Worm (Caenorhabditis elegans) whole organism, young adult: ENCODE data around the gene F35F10.7.

Experiments
- B0336.3 ChIP-seq: fragments of 200-800 bp; sonication (Bioruptor generic); IDR thresholded peaks from 2 replicates; pipeline ENCODE4 v1.3.6; 2022; ENCODE audit warnings: missing genetic modification characterization, missing compliant biosample characterization
- C17E4.6 ChIP-seq: fragments of 200-800 bp; sonication (Bioruptor generic); IDR thresholded peaks from 2 replicates; pipeline ENCODE4 v1.3.6; 2022; ENCODE audit warnings: missing genetic modification reagents, missing genetic modification characterization, missing compliant biosample characterization
- F22D6.2 ChIP-seq: sonication (generic microtip); optimal IDR thresholded peaks from 2 replicates; lab custom pipeline; 2016; ENCODE audit warnings: mild to moderate bottlenecking, missing genetic modification characterization, missing compliant biosample characterization
- F39B2.1 ChIP-seq: fragments of 200-800 bp; sonication (Bioruptor generic); IDR thresholded peaks from 2 replicates; pipeline ENCODE4 v1.3.6; 2022; ENCODE audit warnings: missing genetic modification reagents, missing genetic modification characterization, missing compliant biosample characterization
- F52B5.7 ChIP-seq: sonication (generic microtip); optimal IDR thresholded peaks from 2 replicates; lab custom pipeline; 2016; ENCODE audit warnings: mild to moderate bottlenecking, missing genetic modification characterization, missing compliant biosample characterization
- F55B11.4 ChIP-seq: sonication (generic microtip); optimal IDR thresholded peaks from 2 replicates; lab custom pipeline; 2016; ENCODE audit warnings: missing compliant biosample characterization, missing genetic modification characterization, borderline replicate concordance; ENCODE audit not compliant: insufficient read depth
- Y53F4B.3 ChIP-seq: fragments of 200-800 bp; sonication (Bioruptor generic); IDR thresholded peaks from 2 replicates; pipeline ENCODE4 v1.3.6; 2022; ENCODE audit warnings: missing genetic modification reagents, missing genetic modification characterization, missing compliant biosample characterization
- Y53G8AR.9 ChIP-seq: fragments of 200-800 bp; sonication (Bioruptor generic); conservative IDR thresholded peaks from 2 replicates; pipeline ENCODE4 v1.3.6; 2022; ENCODE audit warnings: missing genetic modification reagents, missing genetic modification characterization, missing compliant biosample characterization
- Y67H2A.10 ChIP-seq: fragments of 200-800 bp; sonication (Bioruptor generic); conservative IDR thresholded peaks from 2 replicates; pipeline ENCODE4 v1.3.6; 2022; ENCODE audit warnings: missing genetic modification reagents, missing genetic modification characterization, missing compliant biosample characterization
- ZK185.1 ChIP-seq: sonication (generic microtip); optimal IDR thresholded peaks from 2 replicates; lab custom pipeline; 2016; ENCODE audit warnings: mild to moderate bottlenecking, missing genetic modification characterization, missing compliant biosample characterization; ENCODE audit not compliant: poor library complexity, severe bottlenecking
- ama-1 ChIP-seq, 3 experiments: fragments of 150-350 bp in 1 of 3; sonication (generic microtip) in 2 of 3; optimal IDR thresholded peaks; 2 replicates each; lab custom pipeline; 2014 to 2018; ENCODE audit warnings: missing biosample characterization in 2 of 3, missing genetic modification characterization in 2 of 3, missing genetic modification reagents in 2 of 3
- bed-1 ChIP-seq: fragments of 200-800 bp; sonication (Bioruptor generic); IDR thresholded peaks from 2 replicates; pipeline ENCODE4 v1.3.6; 2022; ENCODE audit warnings: missing genetic modification reagents, missing genetic modification characterization, missing compliant biosample characterization
- bed-2 ChIP-seq: fragments of 200-800 bp; sonication (Bioruptor generic); IDR thresholded peaks from 2 replicates; pipeline ENCODE4 v1.3.6; 2022; ENCODE audit warnings: missing genetic modification reagents, missing genetic modification characterization, missing compliant biosample characterization
- ccch-3 ChIP-seq: fragments of 200-800 bp; sonication (Bioruptor generic); optimal IDR thresholded peaks from 2 replicates; lab custom pipeline; 2018; ENCODE audit warnings: mild to moderate bottlenecking, missing genetic modification characterization, missing compliant biosample characterization
- ceh-100 ChIP-seq: fragments of 200-800 bp; sonication (Bioruptor generic); IDR thresholded peaks from 2 replicates; pipeline ENCODE4 v1.3.6; 2022; ENCODE audit warnings: missing genetic modification reagents, missing genetic modification characterization, missing compliant biosample characterization
- ceh-91 ChIP-seq: fragments of 200-800 bp; sonication (Bioruptor generic); IDR thresholded peaks from 2 replicates; pipeline ENCODE4 v1.3.6; 2022; ENCODE audit warnings: missing genetic modification reagents, missing genetic modification characterization, missing compliant biosample characterization
- chd-7 ChIP-seq: sonication (generic microtip); optimal IDR thresholded peaks from 2 replicates; lab custom pipeline; 2016; ENCODE audit warnings: mild to moderate bottlenecking, missing genetic modification characterization, moderate library complexity, missing compliant biosample characterization
- die-1 ChIP-seq: sonication (generic microtip); optimal IDR thresholded peaks from 2 replicates; lab custom pipeline; 2016; ENCODE audit warnings: missing genotype, mild to moderate bottlenecking, missing genetic modification characterization, missing compliant biosample characterization
- dox-1 ChIP-seq: fragments of 200-800 bp; sonication (Bioruptor generic); IDR thresholded peaks from 2 replicates; pipeline ENCODE4 v1.3.6; 2022; ENCODE audit warnings: missing genetic modification reagents, missing genetic modification characterization, missing compliant biosample characterization
- efl-1 ChIP-seq: fragments of 150-350 bp; optimal IDR thresholded peaks from 2 replicates; lab custom pipeline; 2014; ENCODE audit warnings: missing biosample characterization, missing genetic modification reagents, missing genetic modification characterization
- egl-18 ChIP-seq: fragments of 200-800 bp; sonication (Bioruptor generic); IDR thresholded peaks from 2 replicates; pipeline ENCODE4 v1.3.6; 2022; ENCODE audit warnings: missing genetic modification reagents, missing genetic modification characterization, missing compliant biosample characterization
- ets-4 ChIP-seq: fragments of 200-800 bp; sonication (Bioruptor generic); optimal IDR thresholded peaks from 2 replicates; lab custom pipeline; 2018; ENCODE audit warnings: mild to moderate bottlenecking, missing genetic modification characterization, missing compliant biosample characterization
- hlh-26 ChIP-seq: fragments of 200-800 bp; sonication (Bioruptor generic); conservative IDR thresholded peaks from 2 replicates; pipeline ENCODE4 v1.3.6; 2022; ENCODE audit warnings: missing genetic modification reagents, missing genetic modification characterization, missing compliant biosample characterization
- hmg-1.2 ChIP-seq: fragments of 200-800 bp; sonication (Bioruptor generic); IDR thresholded peaks from 2 replicates; pipeline ENCODE4 v1.3.6; 2022; ENCODE audit warnings: missing genetic modification reagents, missing genetic modification characterization, missing compliant biosample characterization
- hsf-1 ChIP-seq: fragments of 200-800 bp; sonication (Bioruptor generic); IDR thresholded peaks from 2 replicates; pipeline ENCODE4 v1.3.6; 2022; ENCODE audit warnings: missing genetic modification reagents, missing genetic modification characterization, missing compliant biosample characterization
- lag-1 ChIP-seq: fragments of 200-800 bp; sonication (Bioruptor generic); IDR thresholded peaks from 2 replicates; pipeline ENCODE4 v1.3.6; 2022; ENCODE audit warnings: missing genetic modification reagents, missing genetic modification characterization, missing compliant biosample characterization
- mcd-1 ChIP-seq: fragments of 200-800 bp; sonication (Bioruptor generic); IDR thresholded peaks from 2 replicates; pipeline ENCODE4 v1.3.6; 2022; ENCODE audit warnings: missing genetic modification reagents, missing genetic modification characterization, missing compliant biosample characterization
- mel-28 ChIP-seq: sonication (generic microtip); optimal IDR thresholded peaks from 2 replicates; lab custom pipeline; 2016; ENCODE audit warnings: borderline replicate concordance, mild to moderate bottlenecking, missing genetic modification characterization, missing compliant biosample characterization
- mxl-1 ChIP-seq: sonication (generic microtip); optimal IDR thresholded peaks from 2 replicates; lab custom pipeline; 2016; ENCODE audit warnings: missing genetic modification characterization, missing compliant biosample characterization
- nfya-1 ChIP-seq: sonication (generic microtip); optimal IDR thresholded peaks from 2 replicates; lab custom pipeline; 2017; ENCODE audit warnings: antibody characterized with exemption, missing compliant biosample characterization, missing genetic modification characterization, borderline replicate concordance; ENCODE audit not compliant: insufficient read depth
- nhr-120 ChIP-seq: fragments of 200-800 bp; sonication (Bioruptor generic); IDR thresholded peaks from 2 replicates; pipeline ENCODE4 v1.3.6; 2022; ENCODE audit warnings: missing genetic modification characterization, missing compliant biosample characterization
- nhr-179 ChIP-seq: sonication (generic microtip); optimal IDR thresholded peaks from 2 replicates; lab custom pipeline; 2016; ENCODE audit warnings: mild to moderate bottlenecking, missing genetic modification characterization, missing compliant biosample characterization
- nhr-90 ChIP-seq: sonication (generic microtip); optimal IDR thresholded peaks from 2 replicates; lab custom pipeline; 2016; ENCODE audit warnings: missing genotype, mild to moderate bottlenecking, missing genetic modification characterization, missing compliant biosample characterization
- rcor-1 ChIP-seq: fragments of 200-800 bp; sonication (Bioruptor generic); IDR thresholded peaks from 2 replicates; pipeline ENCODE4 v1.3.6; 2022; ENCODE audit warnings: missing genetic modification reagents, missing genetic modification characterization, missing compliant biosample characterization
- rec-8 ChIP-seq, 2 experiments: sonication (generic microtip); optimal IDR thresholded peaks; 2 replicates each; lab custom pipeline; 2016; ENCODE audit warnings: mild to moderate bottlenecking in 2 of 2, missing genetic modification characterization in 2 of 2, missing genetic modification reagents in 2 of 2, missing genotype in 2 of 2, missing biosample characterization in 1 of 2, missing compliant biosample characterization in 1 of 2, moderate library complexity in 1 of 2
- snpc-1.1 ChIP-seq: sonication (generic microtip); optimal IDR thresholded peaks from 2 replicates; lab custom pipeline; 2017; ENCODE audit warnings: missing genetic modification characterization, mild to moderate bottlenecking, missing compliant biosample characterization, antibody characterized with exemption, moderate library complexity, missing genotype, missing genetic modification reagents; ENCODE audit not compliant: insufficient read depth
- tbp1 ChIP-seq: fragments of 200-800 bp; sonication (Bioruptor generic); optimal IDR thresholded peaks from 2 replicates; lab custom pipeline; 2018; ENCODE audit warnings: mild to moderate bottlenecking, missing genetic modification characterization, missing compliant biosample characterization
- unc-130 ChIP-seq: sonication (generic microtip); optimal IDR thresholded peaks from 2 replicates; lab custom pipeline; 2016; ENCODE audit warnings: missing genetic modification reagents, missing genetic modification characterization, missing compliant biosample characterization
- xnd-1 ChIP-seq: sonication (generic microtip); optimal IDR thresholded peaks from 2 replicates; lab custom pipeline; 2016; ENCODE audit warnings: missing genotype, missing genetic modification reagents, missing genetic modification characterization, missing compliant biosample characterization
- zfh-2 ChIP-seq: fragments of 200-800 bp; sonication (Bioruptor generic); conservative IDR thresholded peaks from 2 replicates; pipeline ENCODE4 v1.3.6; 2022; ENCODE audit warnings: missing genetic modification reagents, missing genetic modification characterization, missing compliant biosample characterization
- ztf-28 ChIP-seq: fragments of 200-800 bp; sonication (Bioruptor generic); IDR thresholded peaks from 2 replicates; pipeline ENCODE4 v1.3.6; 2022; ENCODE audit warnings: missing genetic modification reagents, missing genetic modification characterization, missing compliant biosample characterization
- ztf-6 ChIP-seq: fragments of 200-800 bp; sonication (Bioruptor generic); IDR thresholded peaks from 2 replicates; pipeline ENCODE4 v1.3.6; 2022; ENCODE audit warnings: missing genetic modification reagents, missing genetic modification characterization, missing compliant biosample characterization

The F35F10.7 gene

ce11 chrV:3269407-3269806 lies 17.8 kb downstream of the F35F10.7 start, which contains the start of gene T28A11.19:
Gene T28A11.19 (minus strand): TSS chrV:3269514.
- TF ChIP-seq tbp1 (GFP tag; lab: Kevin White, UChicago) (no peak), egl-18 (GFP tag; lab: Robert Waterston, UW) (no peak), Y53F4B.3 (GFP tag; lab: Robert Waterston, UW) (no peak), ZK185.1 (tag; lab: Kevin White, UChicago) (no peak), mcd-1 (GFP tag; lab: Robert Waterston, UW) (no peak), die-1 (tag; lab: Kevin White, UChicago) (no peak), bed-2 (no peak), ets-4 (GFP tag; lab: Kevin White, UChicago) (no peak), dox-1 (GFP tag; lab: Robert Waterston, UW) (no peak), ztf-28 (GFP tag; lab: Robert Waterston, UW) (no peak), F52B5.7 (tag; lab: Kevin White, UChicago) (no peak), ceh-100 (GFP tag; lab: Robert Waterston, UW) (no peak), F22D6.2 (tag; lab: Kevin White, UChicago) (no peak), efl-1 (GFP tag; lab: Kevin White, UChicago) (no peak), mxl-1 (tag; lab: Kevin White, UChicago) (no peak), ama-1 (optimal IDR thresholded peaks at IDR 0.05; lab: Kevin White, UChicago) (no peak), ama-1 (GFP tag; optimal IDR thresholded peaks at IDR 0.05; lab: Kevin White, UChicago) (no peak)

- no peak for TF ChIP-seq nfya-1 (tag; lab: Kevin White, UChicago)
- TF ChIP-seq lag-1 (GFP tag; lab: Robert Waterston, UW) = no peak
- TF ChIP-seq chd-7 (tag; lab: Kevin White, UChicago) = no peak
- no peak for TF ChIP-seq zfh-2 (GFP tag; lab: Robert Waterston, UW)
- no peak for TF ChIP-seq nhr-90 (tag; lab: Kevin White, UChicago)
- TF ChIP-seq, all 124 proteins: peak for 0
Observed at ce11 chrV:3267950-3268349, 19.3 kb downstream of the F35F10.7 start, which contains the start of gene T28A11.18. Gene T28A11.18 (minus strand): TSS chrV:3268050.

- no peak for TF ChIP-seq efl-1 (GFP tag; lab: Kevin White, UChicago)
- no peak for TF ChIP-seq hsf-1 (GFP tag; lab: Robert Waterston, UW)
- TF ChIP-seq B0336.3 (GFP tag; lab: Robert Waterston, UW) = no peak
- TF ChIP-seq ztf-6 (GFP tag; lab: Robert Waterston, UW) = no peak
- TF ChIP-seq C17E4.6 (GFP tag; lab: Robert Waterston, UW) = no peak
- no peak for TF ChIP-seq mel-28
Observed at ce11 chrV:3266189-3266588, 21.0 kb downstream of the F35F10.7 start, which contains the start of gene T28A11.17. Gene T28A11.17 (minus strand): TSS chrV:3266289.

ce11 chrV:3260075-3260474 lies 27.2 kb downstream of the F35F10.7 start, which contains the start of gene srbc-5:
Gene srbc-5 (plus strand): TSS chrV:3260375.
- no peak for TF ChIP-seq rcor-1 (GFP tag; lab: Robert Waterston, UW)
- no peak for TF ChIP-seq Y67H2A.10 (GFP tag; lab: Robert Waterston, UW)
- no peak for TF ChIP-seq ceh-91 (GFP tag; lab: Robert Waterston, UW)
- no peak for TF ChIP-seq nhr-179
- no peak for TF ChIP-seq ccch-3 (GFP tag; lab: Kevin White, UChicago)
- TF ChIP-seq nhr-120 = no peak
- TF ChIP-seq F39B2.1 (GFP tag; lab: Robert Waterston, UW) = no peak
- TF ChIP-seq ets-4 (GFP tag; lab: Kevin White, UChicago) = no peak
- no peak for TF ChIP-seq F55B11.4 (tag; lab: Kevin White, UChicago)
- TF ChIP-seq hlh-26 (GFP tag; lab: Robert Waterston, UW) = no peak
- TF ChIP-seq snpc-1.1 = no peak
- no peak for TF ChIP-seq hmg-1.2 (GFP tag; lab: Robert Waterston, UW)
- no peak for TF ChIP-seq xnd-1 (tag; lab: Kevin White, UChicago)
- no peak for TF ChIP-seq unc-130 (GFP tag; lab: Kevin White, UChicago)
- no peak for TF ChIP-seq ztf-28 (GFP tag; lab: Robert Waterston, UW)
- TF ChIP-seq Y53G8AR.9 (GFP tag; lab: Robert Waterston, UW) = no peak
- no peak for TF ChIP-seq bed-2
- TF ChIP-seq rec-8 (tag; optimal IDR thresholded peaks at IDR 0.05; lab: Kevin White, UChicago) = no peak
- no peak for TF ChIP-seq chd-7 (tag; lab: Kevin White, UChicago)
- no peak for TF ChIP-seq bed-1 (GFP tag; lab: Robert Waterston, UW)
